Worm (Caenorhabditis elegans) whole organism, mixed stage, embryonic: Measurements from ENCODE around the gene F59B2.13.

Source experiments
- flh-1 ChIP-seq: fragments of 200-800 bp; sonication (Bioruptor generic); optimal IDR thresholded peaks from 2 replicates; lab custom pipeline; 2018; ENCODE audit warnings: mild to moderate bottlenecking, missing genetic modification characterization, moderate library complexity, missing compliant biosample characterization
- lsy-2 ChIP-seq: fragments of 150-350 bp; optimal IDR thresholded peaks from 2 replicates; lab custom pipeline; 2014; ENCODE audit warnings: missing biosample characterization, missing genetic modification characterization
- nhr-12 ChIP-seq: fragments of 150-350 bp; optimal IDR thresholded peaks from 2 replicates; lab custom pipeline; 2014; ENCODE audit warnings: missing biosample characterization, missing genetic modification characterization
- snpc-4 ChIP-seq: fragments of 150-350 bp; optimal IDR thresholded peaks from 2 replicates; lab custom pipeline; 2014; ENCODE audit warnings: missing biosample characterization, missing genetic modification characterization
- sptf-1 ChIP-seq: sonication (generic microtip); optimal IDR thresholded peaks from 2 replicates; lab custom pipeline; 2017; ENCODE audit warnings: mild to moderate bottlenecking, missing genetic modification characterization, moderate library complexity, missing compliant biosample characterization
- unc-39 ChIP-seq: fragments of 150-350 bp; optimal IDR thresholded peaks from 2 replicates; lab custom pipeline; 2014; ENCODE audit warnings: missing biosample characterization, missing genetic modification characterization
- unc-62 ChIP-seq: fragments of 150-350 bp; optimal IDR thresholded peaks from 2 replicates; lab custom pipeline; 2014; ENCODE audit warnings: missing biosample characterization, missing genetic modification reagents, missing genetic modification characterization
- ztf-11 ChIP-seq: fragments of 150-350 bp; optimal IDR thresholded peaks from 2 replicates; lab custom pipeline; 2014; ENCODE audit warnings: missing biosample characterization, missing genetic modification characterization

DNA sequence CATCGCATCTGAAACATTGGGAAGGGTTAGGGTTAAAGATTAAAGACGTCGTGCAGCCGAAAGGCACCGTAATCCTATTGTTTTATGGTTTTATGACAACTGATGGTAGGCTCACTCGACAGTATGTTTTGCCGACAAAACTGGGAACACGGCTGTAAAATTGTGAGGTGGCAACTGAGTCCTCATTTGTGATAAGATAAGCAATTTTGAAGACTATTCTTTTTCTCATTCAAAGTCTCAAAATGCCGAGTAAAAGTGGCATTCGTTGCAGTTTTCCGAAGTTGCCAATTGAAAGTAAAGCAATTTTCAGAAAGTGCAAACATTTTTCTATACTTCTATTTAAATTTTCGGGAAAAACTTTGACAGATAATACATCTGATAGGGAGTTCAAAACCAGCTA, 42.9 kb upstream of the F59B2.13 start:
- TF ChIP-seq sptf-1 (tag; lab: Kevin White, UChicago) (no peak), unc-39 (tag; lab: Kevin White, UChicago) (no peak), nhr-12 (tag; lab: Kevin White, UChicago) (no peak), lsy-2 (tag; lab: Kevin White, UChicago) (no peak), ztf-11 (no peak), unc-62 (GFP tag; lab: Kevin White, UChicago) (no peak), snpc-4 (tag; lab: Kevin White, UChicago) (no peak), flh-1 (GFP tag; lab: Kevin White, UChicago) (no peak)
